Fruit fly (Drosophila melanogaster) whole organism, adult: ENCODE data around the gene Pex14.

Experiments used
- CG11617 ChIP-seq: fragments of 200-800 bp; sonication (Bioruptor generic); optimal IDR thresholded peaks from 2 replicates; lab custom pipeline; 2017; ENCODE audit warnings: mild to moderate bottlenecking, missing biosample characterization, missing genetic modification reagents, missing genetic modification characterization
- CG12768 ChIP-seq: fragments of 200-800 bp; sonication (Bioruptor generic); optimal IDR thresholded peaks from 2 replicates; lab custom pipeline; 2017; ENCODE audit warnings: missing biosample characterization, missing genetic modification characterization, mild to moderate bottlenecking, moderate library complexity, missing genetic modification reagents
- CG14711 ChIP-seq: fragments of 200-800 bp; sonication (Bioruptor generic); optimal IDR thresholded peaks from 2 replicates; lab custom pipeline; 2018; ENCODE audit warnings: missing biosample characterization, mild to moderate bottlenecking, missing genetic modification characterization, moderate library complexity
- CG1620 ChIP-seq: fragments of 200-800 bp; sonication (Bioruptor generic); optimal IDR thresholded peaks from 2 replicates; lab custom pipeline; 2016; ENCODE audit warnings: missing biosample characterization, missing genetic modification characterization
- CG33017 ChIP-seq: fragments of 200-800 bp; sonication (Bioruptor generic); optimal IDR thresholded peaks from 2 replicates; lab custom pipeline; 2018; ENCODE audit warnings: missing biosample characterization, mild to moderate bottlenecking, missing genetic modification characterization, moderate library complexity
- CG5204 ChIP-seq: fragments of 200-800 bp; sonication (Bioruptor generic); optimal IDR thresholded peaks from 2 replicates; lab custom pipeline; 2016; ENCODE audit warnings: missing biosample characterization, missing genetic modification characterization
- CG7045 ChIP-seq: fragments of 200-800 bp; sonication (Bioruptor generic); optimal IDR thresholded peaks from 2 replicates; lab custom pipeline; 2017; ENCODE audit warnings: missing biosample characterization, mild to moderate bottlenecking, missing genetic modification characterization
- CG7101 ChIP-seq: fragments of 200-800 bp; sonication (Bioruptor generic); optimal IDR thresholded peaks from 2 replicates; lab custom pipeline; 2018; ENCODE audit warnings: missing biosample characterization, mild to moderate bottlenecking, missing genetic modification characterization, moderate library complexity
- Clk ChIP-seq: fragments of 200-800 bp; sonication (Bioruptor generic); optimal IDR thresholded peaks from 2 replicates; lab custom pipeline; 2017; ENCODE audit warnings: missing biosample characterization, missing genetic modification characterization
- Crg-1 ChIP-seq: fragments of 200-800 bp; sonication (Bioruptor generic); optimal IDR thresholded peaks from 2 replicates; lab custom pipeline; 2016; ENCODE audit warnings: missing biosample characterization, missing genetic modification characterization
- Hr96 ChIP-seq: fragments of 200-800 bp; sonication (Bioruptor generic); optimal IDR thresholded peaks from 2 replicates; lab custom pipeline; 2016; ENCODE audit warnings: missing biosample characterization, missing genetic modification characterization
- Mnt ChIP-seq: fragments of 200-800 bp; sonication (Bioruptor generic); optimal IDR thresholded peaks from 2 replicates; lab custom pipeline; 2016; ENCODE audit warnings: missing biosample characterization, mild to moderate bottlenecking, missing genetic modification characterization
- bab1 ChIP-seq: fragments of 200-800 bp; sonication (Bioruptor generic); optimal IDR thresholded peaks from 3 replicates; lab custom pipeline; 2019; ENCODE audit warnings: missing biosample characterization, mild to moderate bottlenecking, missing genetic modification characterization, moderate library complexity
- cic ChIP-seq: fragments of 200-800 bp; sonication (Bioruptor generic); optimal IDR thresholded peaks from 2 replicates; lab custom pipeline; 2017; ENCODE audit warnings: missing biosample characterization, mild to moderate bottlenecking, missing genetic modification characterization, moderate library complexity
- cnc ChIP-seq, 2 experiments: fragments of >200 bp; optimal IDR thresholded peaks; 2 replicates each; lab custom pipeline; 2017
- kay ChIP-seq: fragments of 200-800 bp; sonication (Bioruptor generic); peaks from one replicate; lab custom pipeline; 2016; ENCODE audit warnings: missing biosample characterization, missing genetic modification characterization, borderline replicate concordance
- ovo ChIP-seq: fragments of 200-800 bp; sonication (Bioruptor generic); optimal IDR thresholded peaks from 2 replicates; lab custom pipeline; 2016; ENCODE audit warnings: missing biosample characterization, missing genetic modification characterization
- pad ChIP-seq: fragments of 200-800 bp; sonication (Bioruptor generic); optimal IDR thresholded peaks from 3 replicates; lab custom pipeline; 2017; ENCODE audit warnings: missing biosample characterization, missing genetic modification characterization, mild to moderate bottlenecking, moderate library complexity, missing genetic modification reagents
- tj ChIP-seq: fragments of 200-800 bp; sonication (Bioruptor generic); optimal IDR thresholded peaks from 3 replicates; lab custom pipeline; 2017; ENCODE audit warnings: missing biosample characterization, mild to moderate bottlenecking, missing genetic modification characterization, moderate library complexity
- toe ChIP-seq: fragments of 200-800 bp; sonication (Bioruptor generic); optimal IDR thresholded peaks from 2 replicates; lab custom pipeline; 2016; ENCODE audit warnings: missing biosample characterization, missing genetic modification characterization

Pex14 gene

DNA sequence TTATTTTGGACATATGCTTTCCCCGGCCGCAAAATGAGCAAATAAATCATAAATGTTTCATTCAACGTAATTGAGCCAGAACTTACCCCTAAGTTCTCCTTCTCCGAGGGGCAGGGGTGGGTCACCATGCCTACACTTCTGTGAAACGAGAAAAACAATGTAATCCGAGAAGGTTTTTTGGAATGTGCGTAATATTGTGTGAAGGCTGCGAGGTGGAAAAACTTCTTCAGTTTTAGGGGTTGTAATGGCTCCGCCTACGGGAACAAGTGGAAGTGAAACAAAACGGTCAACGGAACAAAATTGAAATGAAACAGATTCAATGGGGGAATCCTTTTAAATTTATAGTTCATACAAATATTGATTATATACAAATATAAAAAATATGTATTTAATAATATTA is 18.2 kb downstream of the Pex14 start:
- no peak for TF ChIP-seq CG7045 (GFP tag; lab: Kevin White, UChicago)
- TF ChIP-seq kay (GFP tag; lab: Kevin White, UChicago), result no peak
- TF ChIP-seq CG11617 (GFP tag; lab: Kevin White, UChicago), result no peak
- no peak for TF ChIP-seq toe (GFP tag; lab: Kevin White, UChicago)
- no peak for TF ChIP-seq CG1620 (GFP tag; lab: Kevin White, UChicago)
- TF ChIP-seq CG33017 (tag; lab: Kevin White, UChicago), result no peak
- TF ChIP-seq CG5204 (GFP tag; lab: Kevin White, UChicago), result no peak
- TF ChIP-seq Hr96 (GFP tag; lab: Kevin White, UChicago), result no peak
- no peak for TF ChIP-seq CG14711 (tag; lab: Kevin White, UChicago)
- no peak for TF ChIP-seq pad (GFP tag; lab: Kevin White, UChicago)
- TF ChIP-seq cic (GFP tag; lab: Kevin White, UChicago), result no peak
- no peak for TF ChIP-seq CG12768 (GFP tag; lab: Kevin White, UChicago)
- no peak for TF ChIP-seq tj (GFP tag; lab: Kevin White, UChicago)
- no peak for TF ChIP-seq CG7101 (tag; lab: Kevin White, UChicago)
- no peak for TF ChIP-seq Crg-1 (GFP tag; lab: Kevin White, UChicago)
- TF ChIP-seq bab1, result no peak
- TF ChIP-seq Clk (GFP tag; lab: Kevin White, UChicago), result no peak
- no peak for TF ChIP-seq cnc (optimal IDR thresholded peaks at IDR 0.05; lab: Kevin White, UChicago)

DNA sequence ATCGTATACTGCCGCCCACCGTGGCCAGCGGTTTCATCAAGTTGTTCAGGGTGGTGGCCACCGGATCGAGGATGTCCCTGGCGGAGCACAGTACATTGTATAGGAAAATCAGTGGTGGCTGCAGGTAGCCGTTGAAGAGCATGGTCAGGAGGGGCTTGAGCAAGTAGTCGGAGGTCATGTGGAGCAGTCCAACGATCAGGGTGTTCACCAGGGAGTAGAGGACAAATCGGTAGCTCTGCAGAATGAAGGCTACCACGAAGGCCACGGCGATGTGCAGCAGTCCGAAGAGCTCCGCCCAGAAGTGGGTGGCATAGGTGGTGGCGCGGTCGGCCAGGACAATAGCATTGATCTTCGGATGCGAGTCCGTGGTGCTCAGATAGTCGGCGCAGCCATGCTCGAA is 18.8 kb downstream of the Pex14 start:
- TF ChIP-seq kay (GFP tag; lab: Kevin White, UChicago) (no peak), CG7045 (GFP tag; lab: Kevin White, UChicago) (no peak), CG7101 (tag; lab: Kevin White, UChicago) (no peak), pad (GFP tag; lab: Kevin White, UChicago) (no peak), Clk (GFP tag; lab: Kevin White, UChicago) (no peak), Hr96 (GFP tag; lab: Kevin White, UChicago) (no peak), Crg-1 (GFP tag; lab: Kevin White, UChicago) (no peak), CG14711 (tag; lab: Kevin White, UChicago) (no peak)

DNA sequence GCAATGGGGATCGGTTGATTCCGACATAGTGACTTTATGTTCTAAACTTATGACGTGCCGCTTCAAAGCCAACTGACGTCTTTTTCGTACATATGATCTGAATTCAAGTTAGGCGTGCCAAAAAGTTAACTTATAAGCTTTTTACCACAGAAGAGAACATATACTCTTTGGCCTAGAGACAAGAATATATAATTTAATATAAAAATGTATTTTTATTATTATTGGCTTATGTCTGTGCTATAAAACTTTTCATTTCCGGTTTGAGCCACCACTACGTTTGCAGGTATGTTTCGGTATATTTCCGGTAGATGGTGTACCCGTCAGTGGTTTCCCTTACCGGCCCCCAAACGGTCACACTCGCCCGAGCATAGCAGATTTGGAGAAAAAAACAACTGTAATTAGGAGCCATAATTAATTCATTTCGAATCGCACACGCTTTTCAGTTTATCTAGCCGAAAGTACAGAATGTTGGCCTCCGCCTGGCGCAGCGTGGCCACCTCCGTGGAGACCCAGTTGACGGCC is 19.8 kb downstream of the Pex14 start, which contains the start of the genes CG3698 and tzn:
TSS of gene CG3698 (minus strand) at position 51 of the 522 bp plus-strand sequence.
TSS of gene tzn (plus strand) at position 321 of the 522 bp plus-strand sequence.
- TF ChIP-seq tj (GFP tag; lab: Kevin White, UChicago) (peak; percentile 67), cnc (optimal IDR thresholded peaks at IDR 0.05; lab: Kevin White, UChicago) (no peak), CG33017 (tag; lab: Kevin White, UChicago) (peak; percentile 74), CG5204 (GFP tag; lab: Kevin White, UChicago) (no peak), kay (GFP tag; lab: Kevin White, UChicago) (no peak), ovo (GFP tag; lab: Kevin White, UChicago) (peak; percentile 92), Mnt (GFP tag; lab: Kevin White, UChicago) (peak; percentile 72), CG12768 (GFP tag; lab: Kevin White, UChicago) (peak; percentile 68), pad (GFP tag; lab: Kevin White, UChicago) (peak; percentile 81), toe (GFP tag; lab: Kevin White, UChicago) (peak; percentile 81), CG1620 (GFP tag; lab: Kevin White, UChicago) (peak; percentile 88), bab1 (peak; percentile 92), Clk (GFP tag; lab: Kevin White, UChicago) (peak; percentile 48), CG7101 (tag; lab: Kevin White, UChicago) (peak; percentile 87), CG11617 (GFP tag; lab: Kevin White, UChicago) (peak; percentile 89), CG7045 (GFP tag; lab: Kevin White, UChicago) (peak; percentile 85), Hr96 (GFP tag; lab: Kevin White, UChicago) (peak; percentile 76), cic (GFP tag; lab: Kevin White, UChicago) (peak; percentile 46), CG14711 (tag; lab: Kevin White, UChicago) (peak; percentile 67), Crg-1 (GFP tag; lab: Kevin White, UChicago) (peak; percentile 91)

DNA sequence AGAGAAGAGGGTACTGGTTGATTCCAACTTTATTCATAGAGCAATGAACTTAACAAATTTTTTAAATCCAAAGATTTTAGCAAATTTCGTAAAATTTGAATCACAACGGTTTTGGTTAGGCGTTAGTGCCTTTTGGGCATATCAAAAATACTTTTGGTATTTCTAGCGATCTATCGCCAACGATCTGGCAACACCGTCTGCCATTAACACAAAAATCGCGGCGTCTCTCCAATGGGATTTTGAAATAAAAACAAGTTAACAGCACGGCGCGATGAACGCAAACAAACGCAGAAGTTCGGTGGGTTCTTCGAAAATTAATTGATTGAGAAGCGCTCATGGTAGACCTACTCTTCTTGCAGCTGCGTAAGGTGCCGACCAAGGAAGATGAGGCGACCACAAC is 21.6 kb downstream of the Pex14 start, which contains the start of gene Spc105R:
TSS of gene Spc105R (plus strand) at position 203 of the 400 bp plus-strand sequence.
- TF ChIP-seq Mnt (GFP tag; lab: Kevin White, UChicago) (no peak), Clk (GFP tag; lab: Kevin White, UChicago) (no peak), tj (GFP tag; lab: Kevin White, UChicago) (peak; percentile 2), bab1 (peak; percentile 23)

DNA sequence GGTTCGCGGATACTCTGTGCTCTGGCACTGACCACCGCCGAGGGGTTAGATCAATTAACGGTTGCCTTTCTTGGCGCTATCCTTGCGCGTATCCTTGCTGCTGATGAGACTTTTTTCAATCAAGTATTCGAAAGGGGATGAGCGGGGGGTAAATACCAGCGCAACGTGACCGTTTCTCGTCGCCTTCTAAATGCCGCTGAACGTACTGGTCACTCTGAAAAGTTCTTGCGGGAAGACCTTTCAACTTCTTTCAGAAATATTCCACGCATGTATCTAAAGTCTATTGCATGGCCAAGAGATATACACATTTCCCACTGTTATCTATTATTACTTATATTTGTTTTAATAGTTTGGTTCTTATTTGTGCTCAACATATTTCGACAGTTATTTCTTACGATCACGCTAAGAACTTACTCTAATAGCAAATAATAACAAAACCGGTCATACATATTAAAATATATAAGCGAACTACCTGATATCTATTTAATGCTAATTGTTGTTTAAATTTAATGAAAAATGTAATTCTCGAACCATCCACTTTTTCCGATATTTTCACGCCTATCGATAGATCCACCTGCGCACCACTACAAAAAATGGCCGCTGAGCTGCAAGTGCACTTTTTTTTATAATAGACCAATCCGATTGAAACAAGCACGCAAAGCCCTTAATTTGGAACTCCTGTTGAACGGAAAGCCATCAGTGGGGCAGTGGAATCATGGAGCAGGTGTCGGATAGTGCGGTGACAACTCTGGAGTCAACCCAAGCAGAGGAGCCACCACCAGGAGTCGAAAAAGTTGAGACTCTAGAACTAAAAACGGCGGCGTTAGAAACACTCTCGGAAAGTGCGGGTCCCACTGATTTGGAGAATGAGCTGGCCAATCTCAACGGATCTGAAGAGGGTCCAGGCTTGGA is 30.7 kb downstream of the Pex14 start, which contains the start of the genes CG3634 and HIPP1:
TSS of gene CG3634 (minus strand) at position 185 of the 912 bp plus-strand sequence.
TSS of gene HIPP1 (plus strand) at position 582 of the 912 bp plus-strand sequence.
- no peak for TF ChIP-seq cnc (optimal IDR thresholded peaks at IDR 0.05; lab: Kevin White, UChicago)
- TF ChIP-seq tj (GFP tag; lab: Kevin White, UChicago), result peak; percentile 25
- no peak for TF ChIP-seq Crg-1 (GFP tag; lab: Kevin White, UChicago)
- TF ChIP-seq Mnt (GFP tag; lab: Kevin White, UChicago), result peak; percentile 6
- peak; percentile 16 for TF ChIP-seq CG11617 (GFP tag; lab: Kevin White, UChicago)
- no peak for TF ChIP-seq kay (GFP tag; lab: Kevin White, UChicago)
- TF ChIP-seq CG14711 (tag; lab: Kevin White, UChicago), result peak; percentile 48
